Worm (Caenorhabditis elegans) whole organism, mixed stage, embryonic: ENCODE data around the gene srw-16.
"Not testable (repeated sequence)": the region's sequence is repeated elsewhere in the genome, so short reads cannot be mapped to it uniquely, and the experiment has no call there.

ENCODE experiments used
- bed-3 ChIP-seq: fragments of 200-800 bp; sonication (Bioruptor generic); optimal IDR thresholded peaks from 3 replicates; lab custom pipeline; 2018; ENCODE audit warnings: mild to moderate bottlenecking, missing genetic modification characterization, moderate library complexity, missing compliant biosample characterization
- blmp-1 ChIP-seq: fragments of 150-350 bp; optimal IDR thresholded peaks from 2 replicates; lab custom pipeline; 2014; ENCODE audit warnings: missing biosample characterization, missing genetic modification characterization
- ceh-39 ChIP-seq: fragments of 150-350 bp; optimal IDR thresholded peaks from 2 replicates; lab custom pipeline; 2014; ENCODE audit warnings: missing biosample characterization, missing genetic modification characterization
- ceh-43 ChIP-seq: fragments of 200-800 bp; sonication (Bioruptor generic); optimal IDR thresholded peaks from 2 replicates; lab custom pipeline; 2018; ENCODE audit warnings: mild to moderate bottlenecking, missing genetic modification characterization, moderate library complexity, missing compliant biosample characterization
- ceh-83 ChIP-seq: fragments of 200-800 bp; sonication (Bioruptor generic); optimal IDR thresholded peaks from 2 replicates; lab custom pipeline; 2018; ENCODE audit warnings: mild to moderate bottlenecking, missing genetic modification characterization, missing compliant biosample characterization
- ces-1 ChIP-seq: fragments of 150-350 bp; optimal IDR thresholded peaks from 2 replicates; lab custom pipeline; 2014; ENCODE audit warnings: missing biosample characterization, missing genetic modification reagents, missing genetic modification characterization
- elt-1 ChIP-seq: sonication (generic microtip); optimal IDR thresholded peaks from 2 replicates; lab custom pipeline; 2017; ENCODE audit warnings: missing genetic modification characterization, mild to moderate bottlenecking, missing compliant biosample characterization, antibody characterized with exemption, moderate library complexity, borderline replicate concordance; ENCODE audit not compliant: insufficient read depth
- elt-3 ChIP-seq: fragments of 150-350 bp; optimal IDR thresholded peaks from 2 replicates; lab custom pipeline; 2014; ENCODE audit warnings: missing biosample characterization, missing genetic modification characterization
- flh-1 ChIP-seq: fragments of 200-800 bp; sonication (Bioruptor generic); optimal IDR thresholded peaks from 2 replicates; lab custom pipeline; 2018; ENCODE audit warnings: mild to moderate bottlenecking, missing genetic modification characterization, moderate library complexity, missing compliant biosample characterization
- ham-2 ChIP-seq: fragments of 200-800 bp; sonication (Bioruptor generic); optimal IDR thresholded peaks from 2 replicates; lab custom pipeline; 2018; ENCODE audit warnings: mild to moderate bottlenecking, missing genetic modification characterization, missing compliant biosample characterization
- hlh-1 ChIP-seq: fragments of 150-350 bp; optimal IDR thresholded peaks from 2 replicates; lab custom pipeline; 2014; ENCODE audit warnings: missing biosample characterization, missing genetic modification reagents, missing genetic modification characterization
- lin-13 ChIP-seq: fragments of 150-350 bp; optimal IDR thresholded peaks from 2 replicates; lab custom pipeline; 2014; ENCODE audit warnings: missing biosample characterization, missing genetic modification characterization
- lin-32 ChIP-seq: fragments of 200-800 bp; sonication (Bioruptor generic); optimal IDR thresholded peaks from 2 replicates; lab custom pipeline; 2018; ENCODE audit warnings: mild to moderate bottlenecking, missing genetic modification characterization, missing compliant biosample characterization
- lsy-2 ChIP-seq: fragments of 150-350 bp; optimal IDR thresholded peaks from 2 replicates; lab custom pipeline; 2014; ENCODE audit warnings: missing biosample characterization, missing genetic modification characterization
- mab-5 ChIP-seq: fragments of 150-350 bp; optimal IDR thresholded peaks from 2 replicates; lab custom pipeline; 2014; ENCODE audit warnings: missing biosample characterization, missing genetic modification characterization
- mep-1 ChIP-seq: fragments of 150-350 bp; optimal IDR thresholded peaks from 2 replicates; lab custom pipeline; 2017; ENCODE audit warnings: missing biosample characterization, missing genetic modification reagents, missing genetic modification characterization, inconsistent platforms
- mls-2 ChIP-seq: sonication (generic microtip); optimal IDR thresholded peaks from 2 replicates; lab custom pipeline; 2016; ENCODE audit warnings: mild to moderate bottlenecking, missing genetic modification characterization, moderate library complexity, missing compliant biosample characterization
- nhr-12 ChIP-seq: fragments of 150-350 bp; optimal IDR thresholded peaks from 2 replicates; lab custom pipeline; 2014; ENCODE audit warnings: missing biosample characterization, missing genetic modification characterization
- nhr-2 ChIP-seq: fragments of 150-350 bp; optimal IDR thresholded peaks from 2 replicates; lab custom pipeline; 2014; ENCODE audit warnings: missing biosample characterization, missing genetic modification characterization
- nhr-237 ChIP-seq: fragments of 150-350 bp; optimal IDR thresholded peaks from 2 replicates; lab custom pipeline; 2014; ENCODE audit warnings: missing biosample characterization, missing genetic modification characterization
- nhr-76 ChIP-seq: sonication (generic microtip); optimal IDR thresholded peaks from 2 replicates; lab custom pipeline; 2017; ENCODE audit warnings: missing biosample characterization, missing genetic modification characterization
- sem-2 ChIP-seq: fragments of 200-800 bp; sonication (Bioruptor generic); optimal IDR thresholded peaks from 2 replicates; lab custom pipeline; 2018; ENCODE audit warnings: mild to moderate bottlenecking, missing genetic modification characterization, missing compliant biosample characterization
- snpc-4 ChIP-seq: fragments of 150-350 bp; optimal IDR thresholded peaks from 2 replicates; lab custom pipeline; 2014; ENCODE audit warnings: missing biosample characterization, missing genetic modification characterization
- sptf-1 ChIP-seq: sonication (generic microtip); optimal IDR thresholded peaks from 2 replicates; lab custom pipeline; 2017; ENCODE audit warnings: mild to moderate bottlenecking, missing genetic modification characterization, moderate library complexity, missing compliant biosample characterization
- tbx-8 ChIP-seq: fragments of 200-800 bp; sonication (Bioruptor generic); optimal IDR thresholded peaks from 2 replicates; lab custom pipeline; 2018; ENCODE audit warnings: mild to moderate bottlenecking, missing genetic modification characterization, moderate library complexity, missing compliant biosample characterization
- unc-120 ChIP-seq: sonication (generic microtip); optimal IDR thresholded peaks from 2 replicates; lab custom pipeline; 2017; ENCODE audit warnings: missing genetic modification characterization, missing compliant biosample characterization; ENCODE audit not compliant: poor library complexity, severe bottlenecking
- unc-39 ChIP-seq: fragments of 150-350 bp; optimal IDR thresholded peaks from 2 replicates; lab custom pipeline; 2014; ENCODE audit warnings: missing biosample characterization, missing genetic modification characterization
- ztf-11 ChIP-seq: fragments of 150-350 bp; optimal IDR thresholded peaks from 2 replicates; lab custom pipeline; 2014; ENCODE audit warnings: missing biosample characterization, missing genetic modification characterization

Gene srw-16

DNA sequence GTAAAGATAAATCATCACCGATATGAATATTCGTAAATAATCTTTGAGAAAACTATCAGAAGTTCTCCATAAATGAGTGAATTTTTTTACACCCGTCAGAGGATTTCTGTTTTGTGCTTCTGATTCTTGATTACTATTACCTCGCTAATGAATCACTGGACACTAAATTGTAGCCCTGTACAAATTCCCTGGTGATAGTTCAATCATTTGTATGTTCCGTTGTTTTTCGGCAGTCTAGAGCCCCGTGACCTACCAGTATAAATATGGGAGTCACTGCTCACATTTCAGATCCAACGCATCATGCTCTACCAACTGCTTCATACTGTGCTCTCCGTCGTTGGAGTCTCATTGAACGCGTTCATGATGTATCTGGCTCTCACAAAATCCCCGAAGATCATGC, 24.4 kb downstream of the srw-16 start, which contains the start of gene srd-28:
srd-28 (plus strand) TSS at position 301 of the 400 bp plus-strand sequence.
- TF ChIP-seq ces-1; hlh-1 (tag; lab: Kevin White, UChicago); nhr-76 (tag; lab: Kevin White, UChicago): not testable (repeated sequence)

DNA sequence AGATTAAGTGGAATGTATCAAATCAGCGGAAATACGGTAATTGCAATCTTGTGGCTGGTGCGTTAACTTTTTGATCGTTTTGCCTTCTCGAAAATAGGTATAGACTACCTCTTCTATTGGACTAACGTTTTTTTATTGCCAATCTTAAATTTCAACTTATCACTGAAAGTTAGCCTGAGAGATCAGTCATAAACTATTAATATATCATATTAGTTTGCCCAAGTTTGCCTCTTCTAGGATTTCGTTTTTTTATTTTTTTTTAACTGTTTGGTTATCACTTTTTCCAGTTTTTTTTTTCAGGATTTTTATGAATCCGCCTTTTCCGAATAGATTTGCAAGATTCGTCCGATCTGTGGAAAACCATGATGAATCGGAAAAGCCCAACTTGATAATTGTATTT, 30.2 kb downstream of the srw-16 start, which contains the start of gene kin-30:
kin-30 (plus strand) TSS at position 301 of the 400 bp plus-strand sequence.
- no peak for TF ChIP-seq nhr-12 (tag; lab: Kevin White, UChicago)
- no peak for TF ChIP-seq tbx-8 (GFP tag; lab: Kevin White, UChicago)
- no peak for TF ChIP-seq nhr-2 (tag; lab: Kevin White, UChicago)
- TF ChIP-seq blmp-1 (tag; lab: Kevin White, UChicago), result no peak

DNA sequence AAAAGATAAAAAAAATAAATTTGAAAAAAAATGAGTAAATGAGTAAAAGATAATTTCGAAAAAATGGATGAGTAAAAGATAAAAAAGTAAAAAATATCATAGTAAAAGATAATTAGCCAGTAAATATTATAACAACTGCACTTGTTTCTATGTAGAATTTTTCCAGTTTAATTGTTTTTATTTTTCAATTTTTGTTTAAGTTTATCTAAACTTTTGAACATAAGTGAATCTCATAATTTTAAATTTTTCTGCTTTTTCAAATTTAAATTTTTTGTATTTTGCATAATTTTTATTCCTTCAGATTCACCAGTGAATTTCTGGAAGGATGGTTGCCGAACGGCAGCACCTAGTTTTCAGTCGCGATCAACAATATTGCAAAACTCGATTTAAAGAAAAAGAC, 33.4 kb downstream of the srw-16 start, which contains the start of gene chil-12:
chil-12 (plus strand) TSS at position 301 of the 400 bp plus-strand sequence.
- TF ChIP-seq nhr-2 (tag; lab: Kevin White, UChicago) (no peak), snpc-4 (no peak), lsy-2 (tag; lab: Kevin White, UChicago) (no peak), ceh-83 (GFP tag; lab: Kevin White, UChicago) (no peak), elt-3 (no peak), ham-2 (no peak)

DNA sequence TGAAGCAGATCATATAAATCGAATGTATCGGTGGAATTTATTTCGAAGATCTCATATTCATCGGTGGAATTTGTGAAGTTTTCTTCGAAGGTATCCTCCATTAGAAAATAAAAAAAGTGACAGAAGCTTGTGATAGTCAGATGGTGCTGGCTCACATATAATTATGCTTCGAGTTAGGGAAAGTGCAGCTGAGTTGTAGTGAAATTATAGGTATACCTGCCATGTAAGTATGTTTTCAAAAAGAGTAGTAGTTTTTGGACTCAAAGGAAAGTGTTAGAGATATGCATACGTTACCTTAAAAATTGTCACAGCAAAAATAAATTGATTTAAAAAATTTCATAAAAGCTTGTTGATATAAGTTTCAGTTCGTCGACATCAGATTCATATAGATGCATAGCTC, 34.4 kb downstream of the srw-16 start, which contains the start of gene srw-11:
srw-11 (minus strand) TSS at position 101 of the 400 bp plus-strand sequence.
- TF ChIP-seq sptf-1 (no peak), elt-1 (tag; lab: Kevin White, UChicago) (no peak), ceh-43 (GFP tag; lab: Kevin White, UChicago) (no peak), ham-2 (no peak), mep-1 (tag; lab: Kevin White, UChicago) (no peak), mab-5 (tag; lab: Kevin White, UChicago) (no peak)

DNA sequence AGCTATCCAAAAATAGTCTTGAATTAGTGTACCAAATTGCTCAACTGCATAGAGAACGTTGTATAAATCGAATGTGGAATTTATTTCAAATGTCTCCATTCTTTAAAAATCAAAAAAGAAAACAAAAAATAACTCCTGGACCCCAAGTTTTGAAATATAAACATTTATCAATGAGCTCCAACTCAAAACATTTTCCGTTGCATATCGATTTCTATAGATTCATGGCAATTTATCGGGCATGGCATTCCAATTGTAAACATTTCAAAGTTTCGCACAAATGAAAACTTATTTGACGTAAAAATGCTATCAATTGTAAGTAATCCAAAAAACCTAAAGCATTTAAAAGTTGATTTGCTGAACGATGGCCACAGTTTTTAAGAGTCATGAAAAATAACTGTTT, 36.1 kb downstream of the srw-16 start, which contains the start of gene srw-12:
srw-12 (minus strand) TSS at position 101 of the 400 bp plus-strand sequence.
- TF ChIP-seq nhr-2 (tag; lab: Kevin White, UChicago) (no peak), ceh-39 (tag; lab: Kevin White, UChicago) (no peak), lin-13 (tag; lab: Kevin White, UChicago) (no peak)

DNA sequence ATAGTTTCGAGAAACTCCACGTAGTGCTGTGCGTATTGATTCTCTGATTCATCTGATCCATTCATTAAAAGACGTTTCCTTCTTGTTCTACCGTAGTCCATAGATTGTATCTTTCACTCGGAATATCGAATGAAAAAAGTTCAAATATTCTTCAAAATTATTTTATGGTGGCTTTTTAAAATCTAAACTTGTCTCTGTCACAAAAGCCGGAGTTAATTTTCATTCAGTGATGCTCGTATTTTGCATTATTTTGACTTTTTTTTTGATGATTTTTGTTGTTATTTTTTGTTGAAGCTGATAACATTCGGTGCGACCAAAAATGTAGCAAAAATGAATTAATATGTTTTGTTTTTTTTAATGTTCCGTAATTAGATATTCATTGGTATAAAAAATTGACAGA, 39.0 kb downstream of the srw-16 start, which contains the start of gene nhr-164:
nhr-164 (minus strand) TSS at position 101 of the 400 bp plus-strand sequence.
- TF ChIP-seq flh-1 (GFP tag; lab: Kevin White, UChicago), result no peak
- TF ChIP-seq mep-1 (tag; lab: Kevin White, UChicago), result no peak
- no peak for TF ChIP-seq ceh-83 (GFP tag; lab: Kevin White, UChicago)
- no peak for TF ChIP-seq unc-120 (tag; lab: Kevin White, UChicago)
- no peak for TF ChIP-seq lin-13 (tag; lab: Kevin White, UChicago)
- no peak for TF ChIP-seq nhr-76 (tag; lab: Kevin White, UChicago)
- no peak for TF ChIP-seq sptf-1
- TF ChIP-seq ham-2, result no peak
- no peak for TF ChIP-seq blmp-1 (tag; lab: Kevin White, UChicago)
- TF ChIP-seq snpc-4, result no peak
- TF ChIP-seq unc-39 (tag; lab: Kevin White, UChicago), result no peak
- TF ChIP-seq ztf-11 (tag; lab: Kevin White, UChicago), result no peak

DNA sequence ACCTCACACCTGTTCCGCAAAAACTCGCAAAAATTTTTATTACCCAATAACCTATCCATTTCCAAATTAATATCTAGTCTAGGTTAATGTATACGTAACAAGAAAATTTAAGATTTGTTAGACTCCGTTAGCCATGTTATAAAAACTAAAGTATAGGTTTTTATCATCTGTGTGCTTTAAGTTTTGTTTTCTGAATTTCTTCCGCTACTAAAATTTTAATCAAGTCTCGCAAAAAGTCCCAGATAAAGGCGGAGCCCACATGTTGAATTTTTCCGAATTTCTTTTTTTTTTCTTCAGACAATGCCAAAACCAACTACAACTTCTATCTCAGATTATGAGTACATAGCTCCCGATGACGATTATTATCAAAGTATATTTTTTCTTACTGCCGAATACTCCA, 42.5 kb downstream of the srw-16 start, which contains the start of gene srw-13:
srw-13 (plus strand) TSS at position 301 of the 400 bp plus-strand sequence.
- no peak for TF ChIP-seq lsy-2 (tag; lab: Kevin White, UChicago)
- TF ChIP-seq unc-120 (tag; lab: Kevin White, UChicago), result no peak
- no peak for TF ChIP-seq tbx-8 (GFP tag; lab: Kevin White, UChicago)
- TF ChIP-seq mls-2 (tag; lab: Kevin White, UChicago), result no peak
- TF ChIP-seq blmp-1 (tag; lab: Kevin White, UChicago), result no peak
- TF ChIP-seq hlh-1 (tag; lab: Kevin White, UChicago), result no peak
- no peak for TF ChIP-seq nhr-237 (tag; lab: Kevin White, UChicago)
- no peak for TF ChIP-seq mab-5 (tag; lab: Kevin White, UChicago)
- no peak for TF ChIP-seq elt-1 (tag; lab: Kevin White, UChicago)
- no peak for TF ChIP-seq elt-3
- no peak for TF ChIP-seq ceh-43 (GFP tag; lab: Kevin White, UChicago)
- TF ChIP-seq lin-13 (tag; lab: Kevin White, UChicago), result no peak
- no peak for TF ChIP-seq bed-3
- TF ChIP-seq sem-2 (GFP tag; lab: Kevin White, UChicago), result no peak
- TF ChIP-seq ces-1, result no peak
- no peak for TF ChIP-seq lin-32
- TF ChIP-seq, all 35 proteins: peak for 0
